Worm (Caenorhabditis elegans) whole organism, late embryonic: ENCODE measurements around the gene pigq-1.

Experiments
- C08G9.2 ChIP-seq: sonication (generic microtip); optimal IDR thresholded peaks from 2 replicates; lab custom pipeline; 2016; ENCODE audit warnings: mild to moderate bottlenecking, missing genetic modification characterization, moderate library complexity, missing compliant biosample characterization
- F13H6.1 ChIP-seq: sonication (generic microtip); optimal IDR thresholded peaks from 2 replicates; lab custom pipeline; 2016; ENCODE audit warnings: missing genetic modification characterization, missing compliant biosample characterization
- K09A11.1 ChIP-seq: sonication (generic microtip); optimal IDR thresholded peaks from 2 replicates; lab custom pipeline; 2017; ENCODE audit warnings: antibody characterized with exemption, mild to moderate bottlenecking, missing genetic modification characterization, missing compliant biosample characterization; ENCODE audit not compliant: insufficient read depth
- Y22D7AL.16 ChIP-seq: sonication (generic microtip); optimal IDR thresholded peaks from 2 replicates; lab custom pipeline; 2016; ENCODE audit warnings: missing genetic modification characterization, missing compliant biosample characterization
- ceh-18 ChIP-seq: sonication (generic microtip); optimal IDR thresholded peaks from 2 replicates; lab custom pipeline; 2016; ENCODE audit warnings: missing genetic modification characterization, missing compliant biosample characterization
- ceh-19 ChIP-seq: fragments of 200-800 bp; sonication (Bioruptor generic); optimal IDR thresholded peaks from 2 replicates; lab custom pipeline; 2018; ENCODE audit warnings: mild to moderate bottlenecking, missing genetic modification characterization, missing compliant biosample characterization
- ceh-2 ChIP-seq: sonication (generic microtip); optimal IDR thresholded peaks from 2 replicates; lab custom pipeline; 2016; ENCODE audit warnings: missing genotype, missing genetic modification characterization, missing compliant biosample characterization
- ceh-22 ChIP-seq: sonication (generic microtip); optimal IDR thresholded peaks from 2 replicates; lab custom pipeline; 2017; ENCODE audit warnings: missing biosample characterization, missing genetic modification characterization
- ceh-30 ChIP-seq: fragments of 150-350 bp; optimal IDR thresholded peaks from 2 replicates; lab custom pipeline; 2014; ENCODE audit warnings: missing biosample characterization, missing genetic modification characterization
- ceh-31 ChIP-seq: sonication (generic microtip); optimal IDR thresholded peaks from 2 replicates; lab custom pipeline; 2016; ENCODE audit warnings: missing genetic modification characterization, missing compliant biosample characterization
- ceh-34 ChIP-seq: sonication (generic microtip); optimal IDR thresholded peaks from 2 replicates; lab custom pipeline; 2016; ENCODE audit warnings: mild to moderate bottlenecking, missing genetic modification characterization, missing compliant biosample characterization
- ceh-48 ChIP-seq: sonication (generic microtip); optimal IDR thresholded peaks from 2 replicates; lab custom pipeline; 2016; ENCODE audit warnings: missing genetic modification characterization, inconsistent platforms, missing compliant biosample characterization
- ceh-6 ChIP-seq: fragments of 200-800 bp; sonication (Bioruptor generic); optimal IDR thresholded peaks from 2 replicates; lab custom pipeline; 2018; ENCODE audit warnings: mild to moderate bottlenecking, missing genetic modification characterization, missing compliant biosample characterization
- ceh-9 ChIP-seq: sonication (generic microtip); optimal IDR thresholded peaks from 2 replicates; lab custom pipeline; 2016; ENCODE audit warnings: mild to moderate bottlenecking, missing genetic modification characterization, inconsistent platforms, missing compliant biosample characterization
- dmd-4 ChIP-seq: sonication (generic microtip); optimal IDR thresholded peaks from 2 replicates; lab custom pipeline; 2016; ENCODE audit warnings: borderline replicate concordance, missing genetic modification characterization, missing compliant biosample characterization
- dve-1 ChIP-seq: sonication (generic microtip); optimal IDR thresholded peaks from 2 replicates; lab custom pipeline; 2017; ENCODE audit warnings: antibody characterized with exemption, mild to moderate bottlenecking, missing genetic modification characterization, missing compliant biosample characterization
- elt-2 ChIP-seq: sonication (generic microtip); optimal IDR thresholded peaks from 2 replicates; lab custom pipeline; 2016; ENCODE audit warnings: missing genetic modification reagents, missing genetic modification characterization, missing compliant biosample characterization
- eyg-1 ChIP-seq: sonication (generic microtip); optimal IDR thresholded peaks from 2 replicates; lab custom pipeline; 2016; ENCODE audit warnings: missing genotype, missing genetic modification characterization, missing compliant biosample characterization
- fkh-10 ChIP-seq: fragments of 150-350 bp; optimal IDR thresholded peaks from 2 replicates; lab custom pipeline; 2014; ENCODE audit warnings: missing biosample characterization, missing genetic modification reagents, missing genetic modification characterization
- hlh-30 ChIP-seq: sonication (generic microtip); optimal IDR thresholded peaks from 2 replicates; lab custom pipeline; 2017; ENCODE audit warnings: antibody characterized with exemption, missing genetic modification characterization, missing compliant biosample characterization; ENCODE audit not compliant: insufficient read depth
- hlh-6 ChIP-seq: sonication (generic microtip); optimal IDR thresholded peaks from 2 replicates; lab custom pipeline; 2016; ENCODE audit warnings: missing genotype, missing genetic modification characterization, missing compliant biosample characterization
- hlh-8 ChIP-seq: sonication (generic microtip); optimal IDR thresholded peaks from 2 replicates; lab custom pipeline; 2016; ENCODE audit warnings: missing genotype, missing genetic modification characterization, missing compliant biosample characterization
- lim-6 ChIP-seq: sonication (generic microtip); optimal IDR thresholded peaks from 2 replicates; lab custom pipeline; 2016; ENCODE audit warnings: missing genetic modification characterization, missing compliant biosample characterization
- nfya-1 ChIP-seq: sonication (generic microtip); optimal IDR thresholded peaks from 2 replicates; lab custom pipeline; 2017; ENCODE audit warnings: missing genetic modification characterization, mild to moderate bottlenecking, missing compliant biosample characterization, antibody characterized with exemption, moderate library complexity
- npax-4 ChIP-seq: sonication (generic microtip); optimal IDR thresholded peaks from 2 replicates; lab custom pipeline; 2016; ENCODE audit warnings: missing genetic modification characterization, missing compliant biosample characterization
- odd-2 ChIP-seq: sonication (generic microtip); optimal IDR thresholded peaks from 2 replicates; lab custom pipeline; 2017; ENCODE audit warnings: antibody characterized with exemption, mild to moderate bottlenecking, missing genetic modification characterization, missing compliant biosample characterization
- pag-3 ChIP-seq: sonication (generic microtip); optimal IDR thresholded peaks from 2 replicates; lab custom pipeline; 2016; ENCODE audit warnings: missing compliant biosample characterization, missing genetic modification characterization, borderline replicate concordance
- pax-1 ChIP-seq: fragments of 150-350 bp; optimal IDR thresholded peaks from 2 replicates; lab custom pipeline; 2014; ENCODE audit warnings: missing biosample characterization, missing genetic modification characterization
- pha-4 ChIP-seq: fragments of 150-350 bp; optimal IDR thresholded peaks from 2 replicates; lab custom pipeline; 2018; ENCODE audit warnings: missing biosample characterization, missing genetic modification reagents, missing genetic modification characterization
- pqm-1 ChIP-seq: sonication (generic microtip); optimal IDR thresholded peaks from 2 replicates; lab custom pipeline; 2016; ENCODE audit warnings: missing genetic modification characterization, missing compliant biosample characterization
- pros-1 ChIP-seq: fragments of 150-350 bp; optimal IDR thresholded peaks from 2 replicates; lab custom pipeline; 2014; ENCODE audit warnings: missing biosample characterization, missing genetic modification reagents, missing genetic modification characterization
- rnt-1 ChIP-seq: sonication (generic microtip); optimal IDR thresholded peaks from 2 replicates; lab custom pipeline; 2016; ENCODE audit warnings: missing genetic modification characterization, missing compliant biosample characterization
- syd-9 ChIP-seq: sonication (generic microtip); optimal IDR thresholded peaks from 2 replicates; lab custom pipeline; 2016; ENCODE audit warnings: mild to moderate bottlenecking, missing genetic modification characterization, moderate library complexity, missing compliant biosample characterization
- tbx-2 ChIP-seq: sonication (generic microtip); optimal IDR thresholded peaks from 2 replicates; lab custom pipeline; 2016; ENCODE audit warnings: missing genetic modification characterization, missing compliant biosample characterization
- tbx-7 ChIP-seq: sonication (generic microtip); optimal IDR thresholded peaks from 2 replicates; lab custom pipeline; 2016; ENCODE audit warnings: missing genotype, missing genetic modification characterization, missing compliant biosample characterization
- unc-55 ChIP-seq: sonication (generic microtip); optimal IDR thresholded peaks from 2 replicates; lab custom pipeline; 2017; ENCODE audit warnings: missing biosample characterization, missing genetic modification reagents, missing genetic modification characterization
- zip-5 ChIP-seq: sonication (generic microtip); optimal IDR thresholded peaks from 2 replicates; lab custom pipeline; 2016; ENCODE audit warnings: missing genetic modification characterization, missing compliant biosample characterization

Gene pigq-1

DNA sequence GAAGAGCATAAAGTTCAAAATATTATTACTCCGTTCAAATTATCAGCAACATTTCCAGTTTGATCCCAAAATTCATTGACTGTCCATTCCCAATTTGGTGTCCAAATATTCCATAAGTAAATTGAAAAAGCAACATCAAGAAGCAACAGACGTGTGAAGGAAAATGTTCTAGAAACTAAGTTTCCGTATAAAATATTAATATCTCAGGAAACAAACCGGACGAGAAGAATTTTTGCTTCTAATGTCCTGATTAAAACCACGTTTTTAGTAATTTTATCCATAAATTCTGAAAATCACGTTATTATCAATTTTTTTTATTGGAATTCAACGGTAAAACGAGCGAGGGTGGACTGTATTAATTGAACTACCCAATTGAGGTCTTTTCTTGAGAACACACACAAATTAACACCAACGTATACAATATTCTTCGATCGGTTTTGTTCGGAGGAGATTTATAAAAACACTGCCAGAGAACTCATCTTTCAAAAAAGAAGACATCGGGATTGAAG lies at the start of gene pigq-1:
Gene pigq-1, minus strand, starts transcription at position 286 of the 509 bp plus-strand sequence.
- no peak for TF ChIP-seq ceh-34 (tag; lab: Kevin White, UChicago)
- no peak for TF ChIP-seq F13H6.1 (tag; lab: Kevin White, UChicago)
- no peak for TF ChIP-seq odd-2 (tag; lab: Kevin White, UChicago)
- no peak for TF ChIP-seq tbx-2 (tag; lab: Kevin White, UChicago)
- no peak for TF ChIP-seq hlh-8 (tag; lab: Kevin White, UChicago)
- no peak for TF ChIP-seq zip-5 (tag; lab: Kevin White, UChicago)
- TF ChIP-seq ceh-9 (tag; lab: Kevin White, UChicago) = no peak
- no peak for TF ChIP-seq rnt-1
- TF ChIP-seq ceh-6 (GFP tag; lab: Kevin White, UChicago) = no peak
- TF ChIP-seq, all 69 proteins: peak for 0

DNA sequence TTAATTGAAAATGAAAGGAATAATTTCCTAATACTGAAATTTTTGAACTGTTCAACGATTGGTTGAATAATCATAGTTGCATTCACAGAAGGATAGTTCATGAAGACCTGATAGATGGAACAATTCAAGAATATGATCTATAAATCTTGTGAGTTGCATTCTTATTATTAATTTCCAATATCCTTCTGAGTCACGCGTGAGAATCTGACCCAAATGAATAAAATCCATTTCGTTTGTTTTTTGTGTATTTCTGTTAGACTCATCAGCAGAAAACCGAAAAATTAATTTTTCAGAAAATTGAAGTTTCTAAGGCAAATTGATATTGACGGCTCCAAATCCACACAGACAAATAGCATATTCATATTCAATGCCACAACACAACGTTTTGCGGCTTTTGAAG lies 42.4 kb upstream of the pigq-1 start, which contains the start of gene fbxb-79:
Gene fbxb-79, minus strand, starts transcription at position 101 of the 400 bp plus-strand sequence.
- TF ChIP-seq F13H6.1 (tag; lab: Kevin White, UChicago) = no peak
- TF ChIP-seq ceh-48 (tag; lab: Kevin White, UChicago) = no peak
- TF ChIP-seq pax-1 (tag; lab: Kevin White, UChicago) = no peak
- TF ChIP-seq ceh-34 (tag; lab: Kevin White, UChicago) = no peak
- TF ChIP-seq lim-6 (tag; lab: Kevin White, UChicago) = no peak
- TF ChIP-seq syd-9 (tag; lab: Kevin White, UChicago) = no peak
- no peak for TF ChIP-seq zip-5 (tag; lab: Kevin White, UChicago)
- no peak for TF ChIP-seq ceh-2
- TF ChIP-seq eyg-1 (tag; lab: Kevin White, UChicago) = no peak
- TF ChIP-seq K09A11.1 (tag; lab: Kevin White, UChicago) = no peak
- no peak for TF ChIP-seq unc-55
- TF ChIP-seq nfya-1 (tag; lab: Kevin White, UChicago) = no peak
- TF ChIP-seq C08G9.2 = no peak
- no peak for TF ChIP-seq Y22D7AL.16 (tag; lab: Kevin White, UChicago)
- no peak for TF ChIP-seq dve-1 (tag; lab: Kevin White, UChicago)
- no peak for TF ChIP-seq ceh-6 (GFP tag; lab: Kevin White, UChicago)
- TF ChIP-seq tbx-7 (tag; lab: Kevin White, UChicago) = no peak
- TF ChIP-seq npax-4 (tag; lab: Kevin White, UChicago) = no peak
- TF ChIP-seq ceh-31 (tag; lab: Kevin White, UChicago) = no peak
- TF ChIP-seq pqm-1 = no peak

ce11 chrIV:11186729-11187128 lies 39.7 kb upstream of the pigq-1 start, which contains the start of gene sdz-27:
Gene sdz-27, plus strand, starts transcription at chrIV:11187029.
- TF ChIP-seq pros-1 (no peak), pha-4 (tag; lab: Kevin White, UChicago) (no peak), ceh-19 (no peak), elt-2 (tag; lab: Kevin White, UChicago) (no peak), tbx-2 (tag; lab: Kevin White, UChicago) (no peak), ceh-22 (tag; lab: Kevin White, UChicago) (no peak), hlh-6 (tag; lab: Kevin White, UChicago) (no peak), hlh-30 (no peak), ceh-30 (tag; lab: Kevin White, UChicago) (no peak), ceh-18 (tag; lab: Kevin White, UChicago) (no peak), dve-1 (tag; lab: Kevin White, UChicago) (no peak), rnt-1 (no peak), pag-3 (no peak), ceh-2 (no peak), ceh-34 (tag; lab: Kevin White, UChicago) (no peak), fkh-10 (GFP tag; lab: Kevin White, UChicago) (no peak), dmd-4 (tag; lab: Kevin White, UChicago) (no peak), ceh-31 (tag; lab: Kevin White, UChicago) (no peak)
